Worm (Caenorhabditis elegans) whole organism, young adult: ENCODE results near the gene glrx-21.
A peak's percentile ranks its signal among the peaks of the same experiment; 100 is the strongest.

Experiments used
- B0019.2 ChIP-seq: fragments of 200-800 bp; sonication (Bioruptor generic); conservative IDR thresholded peaks from 2 replicates; pipeline ENCODE4 v1.3.6; 2022; ENCODE audit warnings: missing genetic modification reagents, missing genetic modification characterization, missing compliant biosample characterization
- B0336.3 ChIP-seq: fragments of 200-800 bp; sonication (Bioruptor generic); IDR thresholded peaks from 2 replicates; pipeline ENCODE4 v1.3.6; 2022; ENCODE audit warnings: missing genetic modification characterization, missing compliant biosample characterization
- F10E7.11 ChIP-seq: sonication (generic microtip); optimal IDR thresholded peaks from 2 replicates; lab custom pipeline; 2017; ENCODE audit warnings: mild to moderate bottlenecking, missing genetic modification characterization, moderate library complexity, missing compliant biosample characterization
- F33H1.4 ChIP-seq: fragments of 200-800 bp; sonication (Bioruptor generic); IDR thresholded peaks from 2 replicates; pipeline ENCODE4 v1.3.6; 2022; ENCODE audit warnings: missing genetic modification reagents, missing genetic modification characterization, missing compliant biosample characterization
- F37B4.10 ChIP-seq: fragments of 200-800 bp; sonication (Bioruptor generic); IDR thresholded peaks from 2 replicates; pipeline ENCODE4 v1.3.6; 2022; ENCODE audit warnings: missing genetic modification characterization, missing compliant biosample characterization
- F49E8.2 ChIP-seq: sonication (generic microtip); optimal IDR thresholded peaks from 3 replicates; lab custom pipeline; 2017; ENCODE audit warnings: missing genetic modification characterization, mild to moderate bottlenecking, missing compliant biosample characterization, antibody characterized with exemption, moderate library complexity; ENCODE audit not compliant: insufficient read depth
- F57C9.4 ChIP-seq: sonication (generic microtip); optimal IDR thresholded peaks from 2 replicates; lab custom pipeline; 2017; ENCODE audit warnings: mild to moderate bottlenecking, missing genetic modification characterization, missing compliant biosample characterization
- K12H6.12 ChIP-seq: fragments of 200-800 bp; sonication (Bioruptor generic); optimal IDR thresholded peaks from 2 replicates; lab custom pipeline; 2018; ENCODE audit warnings: mild to moderate bottlenecking, missing genetic modification characterization, missing compliant biosample characterization
- T07F8.4 ChIP-seq: sonication (generic microtip); optimal IDR thresholded peaks from 2 replicates; lab custom pipeline; 2016; ENCODE audit warnings: mild to moderate bottlenecking, missing genetic modification characterization, moderate library complexity, missing compliant biosample characterization
- T26A5.8 ChIP-seq: sonication (generic microtip); optimal IDR thresholded peaks from 2 replicates; lab custom pipeline; 2016; ENCODE audit warnings: missing genetic modification characterization, missing compliant biosample characterization
- Y53F4B.3 ChIP-seq: fragments of 200-800 bp; sonication (Bioruptor generic); IDR thresholded peaks from 2 replicates; pipeline ENCODE4 v1.3.6; 2022; ENCODE audit warnings: missing genetic modification reagents, missing genetic modification characterization, missing compliant biosample characterization
- Y53G8AR.9 ChIP-seq: fragments of 200-800 bp; sonication (Bioruptor generic); conservative IDR thresholded peaks from 2 replicates; pipeline ENCODE4 v1.3.6; 2022; ENCODE audit warnings: missing genetic modification reagents, missing genetic modification characterization, missing compliant biosample characterization
- Y56A3A.18 ChIP-seq: fragments of 200-800 bp; sonication (Bioruptor generic); IDR thresholded peaks from 2 replicates; pipeline ENCODE4 v1.3.6; 2022; ENCODE audit warnings: missing genetic modification reagents, missing genetic modification characterization, missing compliant biosample characterization
- Y67H2A.10 ChIP-seq: fragments of 200-800 bp; sonication (Bioruptor generic); conservative IDR thresholded peaks from 2 replicates; pipeline ENCODE4 v1.3.6; 2022; ENCODE audit warnings: missing genetic modification reagents, missing genetic modification characterization, missing compliant biosample characterization
- Y95B8A.8 ChIP-seq: fragments of 200-800 bp; sonication (Bioruptor generic); IDR thresholded peaks from 2 replicates; pipeline ENCODE4 v1.3.6; 2022; ENCODE audit warnings: missing genetic modification reagents, missing genetic modification characterization, missing compliant biosample characterization
- akir-1 ChIP-seq: fragments of 200-800 bp; sonication (Bioruptor generic); optimal IDR thresholded peaks from 2 replicates; lab custom pipeline; 2018; ENCODE audit warnings: mild to moderate bottlenecking, missing genetic modification characterization, moderate library complexity, missing compliant biosample characterization
- ama-1 ChIP-seq, 3 experiments: fragments of 150-350 bp in 1 of 3; sonication (generic microtip) in 2 of 3; optimal IDR thresholded peaks; 2 replicates each; lab custom pipeline; 2014 to 2018; ENCODE audit warnings: missing biosample characterization in 2 of 3, missing genetic modification characterization in 2 of 3, missing genetic modification reagents in 2 of 3
- athp-1 ChIP-seq: sonication (generic microtip); optimal IDR thresholded peaks from 2 replicates; lab custom pipeline; 2017; ENCODE audit warnings: mild to moderate bottlenecking, missing genetic modification characterization, missing compliant biosample characterization
- bed-1 ChIP-seq: fragments of 200-800 bp; sonication (Bioruptor generic); IDR thresholded peaks from 2 replicates; pipeline ENCODE4 v1.3.6; 2022; ENCODE audit warnings: missing genetic modification reagents, missing genetic modification characterization, missing compliant biosample characterization
- cebp-1 ChIP-seq, 2 experiments: fragments of 200-800 bp in 1 of 2; sonication (Bioruptor generic) in 1 of 2; sonication (generic microtip) in 1 of 2; IDR thresholded peaks in 1 of 2; optimal IDR thresholded peaks in 1 of 2; 2 replicates each; pipeline versions ENCODE4 v1.3.6 to Lab custom; 2017 to 2022; ENCODE audit warnings: missing compliant biosample characterization in 2 of 2, missing genetic modification characterization in 2 of 2, mild to moderate bottlenecking in 1 of 2, missing genetic modification reagents in 1 of 2, moderate library complexity in 1 of 2
- cebp-2 ChIP-seq: fragments of 200-800 bp; sonication (Bioruptor generic); IDR thresholded peaks from 2 replicates; pipeline ENCODE4 v1.3.6; 2022; ENCODE audit warnings: missing genetic modification characterization, missing compliant biosample characterization
- ceh-27 ChIP-seq: fragments of 200-800 bp; sonication (Bioruptor generic); optimal IDR thresholded peaks from 2 replicates; lab custom pipeline; 2018; ENCODE audit warnings: mild to moderate bottlenecking, missing genetic modification characterization, moderate library complexity, missing compliant biosample characterization
- ceh-40 ChIP-seq: fragments of 200-800 bp; sonication (Bioruptor generic); IDR thresholded peaks from 2 replicates; pipeline ENCODE4 v1.3.6; 2022; ENCODE audit warnings: missing genetic modification characterization, missing compliant biosample characterization
- die-1 ChIP-seq: sonication (generic microtip); optimal IDR thresholded peaks from 2 replicates; lab custom pipeline; 2016; ENCODE audit warnings: missing genotype, mild to moderate bottlenecking, missing genetic modification characterization, missing compliant biosample characterization
- him-1 ChIP-seq: sonication (generic microtip); optimal IDR thresholded peaks from 2 replicates; lab custom pipeline; 2016; ENCODE audit warnings: missing genotype, missing genetic modification reagents, missing genetic modification characterization, missing compliant biosample characterization
- hlh-26 ChIP-seq: fragments of 200-800 bp; sonication (Bioruptor generic); conservative IDR thresholded peaks from 2 replicates; pipeline ENCODE4 v1.3.6; 2022; ENCODE audit warnings: missing genetic modification reagents, missing genetic modification characterization, missing compliant biosample characterization
- hmg-1.2 ChIP-seq: fragments of 200-800 bp; sonication (Bioruptor generic); IDR thresholded peaks from 2 replicates; pipeline ENCODE4 v1.3.6; 2022; ENCODE audit warnings: missing genetic modification reagents, missing genetic modification characterization, missing compliant biosample characterization
- hmg-20 ChIP-seq: fragments of 200-800 bp; sonication (Bioruptor generic); IDR thresholded peaks from 2 replicates; pipeline ENCODE4 v1.3.6; 2022; ENCODE audit warnings: missing genetic modification reagents, missing genetic modification characterization, missing compliant biosample characterization
- lin-35 ChIP-seq, 3 experiments: fragments of 150-350 bp in 2 of 3; sonication (generic microtip) in 1 of 3; optimal IDR thresholded peaks; 2 replicates each; lab custom pipeline; 2014 to 2018; ENCODE audit warnings: missing biosample characterization in 3 of 3, missing genetic modification characterization in 3 of 3, missing genetic modification reagents in 3 of 3
- lsl-1 ChIP-seq: fragments of 200-800 bp; sonication (Bioruptor generic); optimal IDR thresholded peaks from 2 replicates; lab custom pipeline; 2018; ENCODE audit warnings: mild to moderate bottlenecking, missing genetic modification characterization, moderate library complexity, missing compliant biosample characterization
- lsy-27 ChIP-seq: sonication (generic microtip); optimal IDR thresholded peaks from 2 replicates; lab custom pipeline; 2017; ENCODE audit warnings: missing genetic modification characterization, mild to moderate bottlenecking, missing compliant biosample characterization, antibody characterized with exemption, missing genotype, borderline replicate concordance; ENCODE audit not compliant: insufficient read depth
- madf-10 ChIP-seq: sonication (generic microtip); optimal IDR thresholded peaks from 2 replicates; lab custom pipeline; 2016; ENCODE audit warnings: mild to moderate bottlenecking, missing genetic modification characterization, missing compliant biosample characterization
- madf-6 ChIP-seq: fragments of 200-800 bp; sonication (Bioruptor generic); IDR thresholded peaks from 2 replicates; pipeline ENCODE4 v1.3.6; 2022; ENCODE audit warnings: missing genetic modification reagents, missing genetic modification characterization, missing compliant biosample characterization
- madf-8 ChIP-seq: fragments of 200-800 bp; sonication (Bioruptor generic); conservative IDR thresholded peaks from 2 replicates; pipeline ENCODE4 v1.3.6; 2022; ENCODE audit warnings: missing genetic modification reagents, missing genetic modification characterization, missing compliant biosample characterization
- mcd-1 ChIP-seq: fragments of 200-800 bp; sonication (Bioruptor generic); IDR thresholded peaks from 2 replicates; pipeline ENCODE4 v1.3.6; 2022; ENCODE audit warnings: missing genetic modification reagents, missing genetic modification characterization, missing compliant biosample characterization
- mel-28 ChIP-seq: sonication (generic microtip); optimal IDR thresholded peaks from 2 replicates; lab custom pipeline; 2016; ENCODE audit warnings: borderline replicate concordance, mild to moderate bottlenecking, missing genetic modification characterization, missing compliant biosample characterization
- mxl-1 ChIP-seq: sonication (generic microtip); optimal IDR thresholded peaks from 2 replicates; lab custom pipeline; 2016; ENCODE audit warnings: missing genetic modification characterization, missing compliant biosample characterization
- nfya-2 ChIP-seq: fragments of 200-800 bp; sonication (Bioruptor generic); IDR thresholded peaks from 2 replicates; pipeline ENCODE4 v1.3.6; 2022; ENCODE audit warnings: missing genetic modification reagents, missing genetic modification characterization, missing compliant biosample characterization
- nfyb-1 ChIP-seq: fragments of 200-800 bp; sonication (Bioruptor generic); IDR thresholded peaks from 2 replicates; pipeline ENCODE4 v1.3.6; 2022; ENCODE audit warnings: missing genetic modification reagents, missing genetic modification characterization, missing compliant biosample characterization
- nhr-120 ChIP-seq: fragments of 200-800 bp; sonication (Bioruptor generic); IDR thresholded peaks from 2 replicates; pipeline ENCODE4 v1.3.6; 2022; ENCODE audit warnings: missing genetic modification characterization, missing compliant biosample characterization
- nhr-179 ChIP-seq: sonication (generic microtip); optimal IDR thresholded peaks from 2 replicates; lab custom pipeline; 2016; ENCODE audit warnings: mild to moderate bottlenecking, missing genetic modification characterization, missing compliant biosample characterization
- rcor-1 ChIP-seq: fragments of 200-800 bp; sonication (Bioruptor generic); IDR thresholded peaks from 2 replicates; pipeline ENCODE4 v1.3.6; 2022; ENCODE audit warnings: missing genetic modification reagents, missing genetic modification characterization, missing compliant biosample characterization
- snpc-1.1 ChIP-seq: sonication (generic microtip); optimal IDR thresholded peaks from 2 replicates; lab custom pipeline; 2017; ENCODE audit warnings: missing genetic modification characterization, mild to moderate bottlenecking, missing compliant biosample characterization, antibody characterized with exemption, moderate library complexity, missing genotype, missing genetic modification reagents; ENCODE audit not compliant: insufficient read depth
- snpc-4 ChIP-seq, 5 experiments: fragments of 150-350 bp in 1 of 5; sonication (generic microtip) in 4 of 5; optimal IDR thresholded peaks; 2 replicates each; lab custom pipeline; 2014 to 2018; ENCODE audit warnings: missing genetic modification characterization in 5 of 5, missing biosample characterization in 3 of 5, antibody characterized with exemption in 2 of 5, mild to moderate bottlenecking in 2 of 5, missing compliant biosample characterization in 2 of 5, missing genotype in 2 of 5, moderate library complexity in 2 of 5, missing genetic modification reagents in 1 of 5
- tbx-9 ChIP-seq: sonication (generic microtip); optimal IDR thresholded peaks from 2 replicates; lab custom pipeline; 2016; ENCODE audit warnings: borderline replicate concordance, missing genetic modification characterization, inconsistent platforms, missing compliant biosample characterization
- unc-130 ChIP-seq: sonication (generic microtip); optimal IDR thresholded peaks from 2 replicates; lab custom pipeline; 2016; ENCODE audit warnings: missing genetic modification reagents, missing genetic modification characterization, missing compliant biosample characterization
- ztf-28 ChIP-seq: fragments of 200-800 bp; sonication (Bioruptor generic); IDR thresholded peaks from 2 replicates; pipeline ENCODE4 v1.3.6; 2022; ENCODE audit warnings: missing genetic modification reagents, missing genetic modification characterization, missing compliant biosample characterization

Gene glrx-21

ce11 chrIII:5380554-5380953 is 34.6 kb upstream of the glrx-21 start (continued):
- TF ChIP-seq B0019.2 (no peak), snpc-4 (GFP tag; optimal IDR thresholded peaks at IDR 0.05; lab: Kevin White, UChicago) (no peak), snpc-4 (tag; optimal IDR thresholded peaks at IDR 0.05; lab: Kevin White, UChicago) (peak in 2 of 4 experiments; percentile 2 to 56), Y53F4B.3 (GFP tag; lab: Robert Waterston, UW) (no peak), ceh-27 (GFP tag; lab: Kevin White, UChicago) (no peak), akir-1 (GFP tag; lab: Kevin White, UChicago) (no peak), hmg-1.2 (no peak), him-1 (tag; lab: Kevin White, UChicago) (peak; percentile 56), T07F8.4 (tag; lab: Kevin White, UChicago) (no peak), cebp-2 (GFP tag; lab: Robert Waterston, UW) (no peak), lsy-27 (tag; lab: Kevin White, UChicago) (no peak), Y56A3A.18 (no peak), madf-6 (GFP tag; lab: Robert Waterston, UW) (peak; percentile 91), F33H1.4 (GFP tag; lab: Robert Waterston, UW) (peak; percentile 93), Y67H2A.10 (no peak), die-1 (tag; lab: Kevin White, UChicago) (no peak), ama-1 (optimal IDR thresholded peaks at IDR 0.05; lab: Kevin White, UChicago) (no peak), ama-1 (GFP tag; optimal IDR thresholded peaks at IDR 0.05; lab: Kevin White, UChicago) (no peak), K12H6.12 (tag; lab: Kevin White, UChicago) (no peak), Y53G8AR.9 (no peak), lsl-1 (GFP tag; lab: Kevin White, UChicago) (peak; percentile 99), madf-8 (peak; percentile 76), nhr-120 (GFP tag; lab: Robert Waterston, UW) (no peak), T26A5.8 (tag; lab: Kevin White, UChicago) (no peak), tbx-9 (tag; lab: Kevin White, UChicago) (no peak), bed-1 (GFP tag; lab: Robert Waterston, UW) (no peak), unc-130 (GFP tag; lab: Kevin White, UChicago) (no peak), hlh-26 (no peak), hmg-20 (no peak), ztf-28 (GFP tag; lab: Robert Waterston, UW) (no peak), snpc-1.1 (tag; lab: Kevin White, UChicago) (no peak), mel-28 (tag; lab: Kevin White, UChicago) (no peak), mxl-1 (no peak), ceh-40 (GFP tag; lab: Robert Waterston, UW) (no peak), nfyb-1 (GFP tag; lab: Robert Waterston, UW) (no peak), mcd-1 (no peak), nhr-179 (no peak), cebp-1 (GFP tag; IDR thresholded peaks at IDR 0.05; lab: Robert Waterston, UW) (no peak), cebp-1 (tag; optimal IDR thresholded peaks at IDR 0.05; lab: Kevin White, UChicago) (no peak), athp-1 (tag; lab: Kevin White, UChicago) (peak; percentile 16), F49E8.2 (tag; lab: Kevin White, UChicago) (no peak), Y95B8A.8 (GFP tag; lab: Robert Waterston, UW) (0 out of 2 replicates have a peak, but pooled peaks have one; percentile 28), F37B4.10 (GFP tag; lab: Robert Waterston, UW) (no peak), F57C9.4 (no peak), lin-35 (GFP tag; optimal IDR thresholded peaks at IDR 0.05; lab: Kevin White, UChicago) (no peak), F10E7.11 (tag; lab: Kevin White, UChicago) (no peak), B0336.3 (GFP tag; lab: Robert Waterston, UW) (no peak), nfya-2 (no peak), rcor-1 (GFP tag; lab: Robert Waterston, UW) (0 out of 2 replicates have a peak, but pooled peaks have one; percentile 9), madf-10 (no peak)
